Worm (Caenorhabditis elegans): Measurements from ENCODE around the gene twk-31.

- TF ChIP-seq unc-62 (GFP tag; optimal IDR thresholded peaks at IDR 0.05) (no peak), nhr-28 (tag; optimal IDR thresholded peaks at IDR 0.05) (no peak), ceh-16 (tag; optimal IDR thresholded peaks at IDR 0.05) (no peak), ceh-82 (tag; optimal IDR thresholded peaks at IDR 0.05) (no peak), unc-39 (tag; optimal IDR thresholded peaks at IDR 0.05) (no peak), ceh-9 (tag; optimal IDR thresholded peaks at IDR 0.05) (no peak), pha-4 (tag; optimal IDR thresholded peaks at IDR 0.05) (no peak), nhr-77 (tag; optimal IDR thresholded peaks at IDR 0.05) (no peak), jun-1 (tag; optimal IDR thresholded peaks at IDR 0.05) (no peak)
Observed at ce11 chrIII:11366467-11366866, 44.0 kb upstream of the twk-31 start, which contains the start of gene T28D6.3.
